Fruit fly (Drosophila melanogaster) whole organism, embryonic: ENCODE results near the gene Invadolysin.

Source experiments
- ATbp ChIP-seq: fragments of 200-800 bp; sonication (Bioruptor generic); optimal IDR thresholded peaks from 2 replicates; lab custom pipeline; 2017; ENCODE audit warnings: missing biosample characterization, mild to moderate bottlenecking, missing genetic modification characterization, missing genetic modification reagents
- Aef1 ChIP-seq: fragments of 200-800 bp; sonication (Bioruptor generic); IDR thresholded peaks from 3 replicates; pipeline ENCODE4 v1.3.6; 2022; ENCODE audit warnings: missing biosample characterization, missing genetic modification characterization
- CG10147 ChIP-seq: fragments of 200-800 bp; sonication (Bioruptor generic); optimal IDR thresholded peaks from 2 replicates; lab custom pipeline; 2019; ENCODE audit warnings: missing biosample characterization, mild to moderate bottlenecking, missing genetic modification characterization, moderate library complexity
- CG10565 ChIP-seq: fragments of 200-800 bp; sonication (Bioruptor generic); optimal IDR thresholded peaks from 3 replicates; lab custom pipeline; 2016; ENCODE audit warnings: missing biosample characterization, mild to moderate bottlenecking, missing genetic modification characterization
- CG10654 ChIP-seq: fragments of 200-800 bp; sonication (Bioruptor generic); optimal IDR thresholded peaks from 2 replicates; lab custom pipeline; 2016; ENCODE audit warnings: missing biosample characterization, missing genetic modification characterization
- CG10979 ChIP-seq: fragments of 200-800 bp; sonication (Bioruptor generic); optimal IDR thresholded peaks from 2 replicates; lab custom pipeline; 2018; ENCODE audit warnings: missing biosample characterization, mild to moderate bottlenecking, missing genetic modification characterization, moderate library complexity
- CG12391 ChIP-seq: fragments of 200-800 bp; sonication (Bioruptor generic); optimal IDR thresholded peaks from 3 replicates; lab custom pipeline; 2018; ENCODE audit warnings: missing biosample characterization, mild to moderate bottlenecking, missing genetic modification characterization, moderate library complexity
- CG14965 ChIP-seq: fragments of 200-800 bp; sonication (Bioruptor generic); optimal IDR thresholded peaks from 2 replicates; lab custom pipeline; 2016; ENCODE audit warnings: missing biosample characterization, missing genetic modification characterization, borderline replicate concordance
- CG15269 ChIP-seq: fragments of 200-800 bp; sonication (Bioruptor generic); optimal IDR thresholded peaks from 2 replicates; lab custom pipeline; 2018; ENCODE audit warnings: missing biosample characterization, mild to moderate bottlenecking, missing genetic modification characterization, moderate library complexity
- CG15479 ChIP-seq: fragments of 200-800 bp; sonication (Bioruptor generic); optimal IDR thresholded peaks from 3 replicates; lab custom pipeline; 2019; ENCODE audit warnings: missing biosample characterization, mild to moderate bottlenecking, missing genetic modification characterization, moderate library complexity
- CG17385 ChIP-seq: fragments of 200-800 bp; sonication (Bioruptor generic); optimal IDR thresholded peaks from 3 replicates; lab custom pipeline; 2018; ENCODE audit warnings: missing biosample characterization, mild to moderate bottlenecking, missing genetic modification characterization
- CG3847 ChIP-seq: fragments of 200-800 bp; sonication (Bioruptor generic); IDR thresholded peaks from 2 replicates; pipeline ENCODE4 v1.3.6; 2022; ENCODE audit warnings: missing biosample characterization, missing genetic modification characterization
- CG5953 ChIP-seq: fragments of 200-800 bp; sonication (Bioruptor generic); IDR thresholded peaks from 2 replicates; pipeline ENCODE4 v1.3.6; 2022; ENCODE audit warnings: missing biosample characterization, missing genetic modification characterization
- CG6813 ChIP-seq: fragments of 200-800 bp; sonication (Bioruptor generic); optimal IDR thresholded peaks from 2 replicates; lab custom pipeline; 2017; ENCODE audit warnings: missing biosample characterization, missing genetic modification characterization, mild to moderate bottlenecking, moderate library complexity, missing genetic modification reagents
- CG7839 ChIP-seq: fragments of 200-800 bp; sonication (Bioruptor generic); optimal IDR thresholded peaks from 3 replicates; lab custom pipeline; 2018; ENCODE audit warnings: missing biosample characterization, mild to moderate bottlenecking, missing genetic modification characterization, moderate library complexity
- CG9727 ChIP-seq: fragments of 200-800 bp; sonication (Bioruptor generic); optimal IDR thresholded peaks from 3 replicates; lab custom pipeline; 2017; ENCODE audit warnings: missing biosample characterization, mild to moderate bottlenecking, missing genetic modification characterization
- Deaf1 ChIP-seq: fragments of 200-800 bp; optimal IDR thresholded peaks from 3 replicates; lab custom pipeline; 2019; ENCODE audit warnings: missing biosample characterization, mild to moderate bottlenecking, missing genetic modification characterization, moderate library complexity
- Dp ChIP-seq: fragments of 200-800 bp; sonication (Bioruptor generic); optimal IDR thresholded peaks from 2 replicates; lab custom pipeline; 2018; ENCODE audit warnings: missing biosample characterization, mild to moderate bottlenecking, missing genetic modification characterization, moderate library complexity
- Drgx ChIP-seq: fragments of 200-800 bp; sonication (Bioruptor generic); IDR thresholded peaks from 2 replicates; pipeline ENCODE4 v1.3.6; 2022; ENCODE audit warnings: missing biosample characterization, missing genetic modification characterization
- HHEX ChIP-seq: fragments of 200-800 bp; sonication (Bioruptor generic); optimal IDR thresholded peaks from 3 replicates; lab custom pipeline; 2017; ENCODE audit warnings: missing biosample characterization, mild to moderate bottlenecking, missing genetic modification characterization, missing genetic modification reagents
- HLH4C ChIP-seq: fragments of 200-800 bp; sonication (Bioruptor generic); IDR thresholded peaks from 3 replicates; pipeline ENCODE4 v1.3.6; 2022; ENCODE audit warnings: missing biosample characterization, missing genetic modification characterization; ENCODE audit not compliant: partially characterized antibody
- HmgD ChIP-seq: fragments of 200-800 bp; sonication (Bioruptor generic); optimal IDR thresholded peaks from 3 replicates; lab custom pipeline; 2016; ENCODE audit warnings: missing biosample characterization, missing genetic modification characterization
- Lpt ChIP-seq: fragments of >200 bp; optimal IDR thresholded peaks from 2 replicates; lab custom pipeline; 2018; ENCODE audit warnings: missing biosample characterization, missing genetic modification characterization
- Opbp ChIP-seq: fragments of 200-800 bp; sonication (Bioruptor generic); IDR thresholded peaks from 3 replicates; pipeline ENCODE4 v1.3.6; 2022; ENCODE audit warnings: missing biosample characterization, missing genetic modification characterization; ENCODE audit not compliant: partially characterized antibody
- PHDP ChIP-seq: fragments of 200-800 bp; sonication (Bioruptor generic); optimal IDR thresholded peaks from 3 replicates; lab custom pipeline; 2018; ENCODE audit warnings: missing biosample characterization, mild to moderate bottlenecking, missing genetic modification characterization, moderate library complexity
- TFAM ChIP-seq: fragments of 200-800 bp; sonication (Bioruptor generic); optimal IDR thresholded peaks from 2 replicates; lab custom pipeline; 2017; ENCODE audit warnings: missing biosample characterization, missing genetic modification characterization, inconsistent platforms
- chinmo ChIP-seq: fragments of 200-800 bp; sonication (Bioruptor generic); IDR thresholded peaks from 4 replicates; pipeline ENCODE4 v1.3.6; 2022; ENCODE audit warnings: missing biosample characterization, missing genetic modification characterization; ENCODE audit not compliant: partially characterized antibody
- dmrt11E ChIP-seq: fragments of 200-800 bp; sonication (Bioruptor generic); optimal IDR thresholded peaks from 3 replicates; lab custom pipeline; 2018; ENCODE audit warnings: missing biosample characterization, mild to moderate bottlenecking, missing genetic modification characterization, moderate library complexity
- gem ChIP-seq: fragments of 200-800 bp; sonication (Bioruptor generic); optimal IDR thresholded peaks from 2 replicates; lab custom pipeline; 2019; ENCODE audit warnings: missing biosample characterization, mild to moderate bottlenecking, missing genetic modification characterization, moderate library complexity
- gsb-n ChIP-seq: fragments of 200-800 bp; sonication (Bioruptor generic); optimal IDR thresholded peaks from 3 replicates; lab custom pipeline; 2018; ENCODE audit warnings: missing biosample characterization, mild to moderate bottlenecking, missing genetic modification characterization
- h ChIP-seq: fragments of >200 bp; optimal IDR thresholded peaks from 2 replicates; lab custom pipeline; 2017
- hb ChIP-seq: fragments of 200-800 bp; sonication (Bioruptor generic); IDR thresholded peaks from 3 replicates; pipeline ENCODE4 v1.3.6; 2022; ENCODE audit warnings: missing biosample characterization, missing genetic modification characterization; ENCODE audit not compliant: partially characterized antibody
- hbn ChIP-seq: fragments of 200-800 bp; sonication (Bioruptor generic); IDR thresholded peaks from 2 replicates; pipeline ENCODE4 v1.3.6; 2022; ENCODE audit warnings: missing biosample characterization, missing genetic modification characterization; ENCODE audit not compliant: partially characterized antibody
- ind ChIP-seq: fragments of 200-800 bp; sonication (Bioruptor generic); optimal IDR thresholded peaks from 3 replicates; lab custom pipeline; 2016; ENCODE audit warnings: missing biosample characterization, missing genetic modification characterization
- insv ChIP-seq, 2 experiments: fragments of 200-800 bp; sonication (Bioruptor generic); optimal IDR thresholded peaks; 3 replicates each; lab custom pipeline; 2016 to 2018; ENCODE audit warnings: missing biosample characterization in 2 of 2, missing genetic modification characterization in 2 of 2
- inv ChIP-seq: fragments of 200-800 bp; sonication (Bioruptor generic); IDR thresholded peaks from 2 replicates; pipeline ENCODE4 v1.3.6; 2022; ENCODE audit warnings: missing biosample characterization, missing genetic modification characterization; ENCODE audit not compliant: partially characterized antibody
- nmo ChIP-seq: fragments of 200-800 bp; sonication (Bioruptor generic); optimal IDR thresholded peaks from 2 replicates; lab custom pipeline; 2018; ENCODE audit warnings: missing biosample characterization, mild to moderate bottlenecking, missing genetic modification characterization, moderate library complexity
- otp ChIP-seq: fragments of 200-800 bp; sonication (Bioruptor generic); IDR thresholded peaks from 3 replicates; pipeline ENCODE4, ENCODE4 v1.3.6; 2022; ENCODE audit warnings: missing biosample characterization, missing genetic modification characterization
- pros ChIP-seq: fragments of 200-800 bp; sonication (Bioruptor generic); optimal IDR thresholded peaks from 3 replicates; lab custom pipeline; 2019; ENCODE audit warnings: missing biosample characterization, mild to moderate bottlenecking, missing genetic modification characterization, moderate library complexity
- psq ChIP-seq: fragments of 200-800 bp; sonication (Bioruptor generic); optimal IDR thresholded peaks from 2 replicates; lab custom pipeline; 2017; ENCODE audit warnings: missing biosample characterization, missing genetic modification characterization
- pzg ChIP-seq: fragments of 200-800 bp; sonication (Bioruptor generic); optimal IDR thresholded peaks from 3 replicates; lab custom pipeline; 2018; ENCODE audit warnings: missing biosample characterization, mild to moderate bottlenecking, missing genetic modification characterization, moderate library complexity
- row ChIP-seq: fragments of 200-800 bp; sonication (Bioruptor generic); IDR thresholded peaks from 3 replicates; pipeline ENCODE4 v1.3.6; 2022; ENCODE audit warnings: missing biosample characterization, missing genetic modification characterization
- run ChIP-seq: fragments of 200-800 bp; sonication (Bioruptor generic); optimal IDR thresholded peaks from 3 replicates; lab custom pipeline; 2018; ENCODE audit warnings: missing biosample characterization, mild to moderate bottlenecking, missing genetic modification characterization
- sna ChIP-seq: fragments of 200-800 bp; sonication (Bioruptor generic); IDR thresholded peaks from 2 replicates; pipeline ENCODE4 v1.3.6; 2022; ENCODE audit warnings: missing biosample characterization, missing genetic modification characterization; ENCODE audit not compliant: partially characterized antibody
- tll ChIP-seq, 2 experiments: fragments of 200-800 bp in 1 of 2; fragments of >200 bp in 1 of 2; sonication (Bioruptor generic) in 1 of 2; optimal IDR thresholded peaks; 2 replicates each; lab custom pipeline; 2017 to 2019; ENCODE audit warnings: missing biosample characterization in 2 of 2, missing genetic modification characterization in 2 of 2, mild to moderate bottlenecking in 1 of 2, moderate library complexity in 1 of 2
- vvl ChIP-seq: fragments of 200-800 bp; sonication (Bioruptor generic); IDR thresholded peaks from 2 replicates; pipeline ENCODE4 v1.3.6; 2022; ENCODE audit warnings: missing biosample characterization, missing genetic modification characterization
- zen ChIP-seq: fragments of 200-800 bp; sonication (Bioruptor generic); optimal IDR thresholded peaks from 3 replicates; lab custom pipeline; 2018; ENCODE audit warnings: missing biosample characterization, mild to moderate bottlenecking, missing genetic modification characterization, moderate library complexity
- zen2 ChIP-seq: fragments of 200-800 bp; sonication (Bioruptor generic); IDR thresholded peaks from 3 replicates; pipeline ENCODE4 v1.3.6; 2022; ENCODE audit warnings: missing biosample characterization, missing genetic modification characterization; ENCODE audit not compliant: partially characterized antibody

The Invadolysin gene

dm6 chr3R:10109938-10110337, 34.5 kb upstream of the Invadolysin start, which contains the start of gene Fmr1 (continued):
- peak; percentile 70 for TF ChIP-seq row (GFP tag; lab: Robert Waterston, UW)
- no peak; the same call in 1 of the 2 replicates for TF ChIP-seq inv (GFP tag; lab: Robert Waterston, UW)
- TF ChIP-seq run (tag; lab: Kevin White, UChicago): no peak
- peak; percentile 15; the same call in 1 of the 3 replicates for TF ChIP-seq Opbp
- peak; percentile 35 for TF ChIP-seq dmrt11E
- peak; percentile 12 for TF ChIP-seq ATbp (GFP tag; lab: Kevin White, UChicago)
- no peak for TF ChIP-seq Drgx (GFP tag; lab: Robert Waterston, UW)
- no peak for TF ChIP-seq vvl (GFP tag; lab: Robert Waterston, UW)
- TF ChIP-seq CG15269: peak; percentile 45
- peak; percentile 88 for TF ChIP-seq CG3847 (GFP tag; lab: Robert Waterston, UW)
- TF ChIP-seq otp (GFP tag; lab: Robert Waterston, UW): no peak
- TF ChIP-seq HLH4C (GFP tag; lab: Robert Waterston, UW): no peak
- peak; percentile 97 for TF ChIP-seq psq (GFP tag; lab: Kevin White, UChicago)
- TF ChIP-seq CG17385 (GFP tag; lab: Kevin White, UChicago): no peak
- peak; percentile 55 for TF ChIP-seq Aef1 (GFP tag; lab: Robert Waterston, UW)
- TF ChIP-seq CG14965: no peak
- TF ChIP-seq nmo (GFP tag; lab: Kevin White, UChicago): peak; percentile 77
- TF ChIP-seq PHDP (tag; lab: Kevin White, UChicago): peak; percentile 40
- TF ChIP-seq CG5953: no peak
- TF ChIP-seq pzg: peak; percentile 92
- TF ChIP-seq HHEX (GFP tag; lab: Kevin White, UChicago): no peak
- TF ChIP-seq hbn (GFP tag; lab: Robert Waterston, UW): no peak
- peak; percentile 99 for TF ChIP-seq Dp (GFP tag; lab: Kevin White, UChicago)
- peak; percentile 54 for TF ChIP-seq HmgD (GFP tag; lab: Kevin White, UChicago)
- no peak for TF ChIP-seq CG6813 (GFP tag; lab: Kevin White, UChicago)
- peak; percentile 51 for TF ChIP-seq gem (tag; lab: Kevin White, UChicago)
- no peak for TF ChIP-seq sna (GFP tag; lab: Robert Waterston, UW)
- TF ChIP-seq TFAM (GFP tag; lab: Kevin White, UChicago): no peak
- TF ChIP-seq CG7839 (tag; lab: Kevin White, UChicago): peak; percentile 16
- TF ChIP-seq CG9727 (GFP tag; lab: Kevin White, UChicago): peak; percentile 17
- TF ChIP-seq h (lab: Kevin White, UChicago): no peak
- TF ChIP-seq, all 482 proteins: peak for 232

DNA sequence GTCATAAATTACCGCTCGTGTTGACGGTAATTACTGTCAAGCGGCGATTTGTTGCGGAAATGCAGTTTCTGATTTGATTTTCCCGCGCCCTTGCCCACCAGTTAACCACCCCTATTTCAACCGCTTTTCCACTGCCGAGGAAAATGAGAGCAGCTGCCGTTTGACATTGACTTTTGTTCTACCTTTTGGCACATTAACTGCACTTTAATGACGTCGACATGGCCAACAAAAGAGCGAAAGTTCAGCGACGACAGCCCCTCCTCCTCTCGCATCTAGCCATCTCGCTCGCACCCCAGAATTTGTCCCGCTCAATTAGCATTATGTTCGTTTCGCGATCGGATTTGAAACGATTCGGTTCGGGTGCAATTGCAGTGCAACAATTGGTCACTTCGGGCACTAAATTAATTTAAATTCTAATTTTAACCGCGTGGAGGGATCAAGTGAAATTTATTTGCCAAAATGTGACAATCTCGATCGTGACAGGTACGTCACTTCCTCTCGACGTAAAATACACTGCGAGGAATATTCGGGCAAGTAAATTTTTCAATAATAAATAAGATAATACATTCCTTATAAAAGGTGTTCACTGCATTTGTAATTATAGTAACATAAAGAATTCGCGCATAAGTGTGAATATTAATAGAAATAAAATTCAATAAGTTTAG, 33.2 kb upstream of the Invadolysin start:
- TF ChIP-seq CG12391 (tag; lab: Kevin White, UChicago) (peak; percentile 7), Deaf1 (tag; lab: Kevin White, UChicago) (peak; percentile 24), ind (GFP tag; lab: Kevin White, UChicago) (no peak), hb (GFP tag; lab: Robert Waterston, UW) (0 out of 3 replicates have a peak, but pooled peaks have one; percentile 34), gsb-n (tag; lab: Kevin White, UChicago) (peak; percentile 68), pros (GFP tag; lab: Kevin White, UChicago) (peak; percentile 7), zen (tag; lab: Kevin White, UChicago) (peak; percentile 52), CG10654 (no peak), CG10979 (tag; lab: Kevin White, UChicago) (no peak), tll (GFP tag; optimal IDR thresholded peaks at IDR 0.05; lab: Kevin White, UChicago) (peak in 1 of 2 experiments; percentile 73), CG15479 (GFP tag; lab: Kevin White, UChicago) (peak; percentile 58), Lpt (GFP tag; lab: Kevin White, UChicago) (no peak), CG10565 (GFP tag; lab: Kevin White, UChicago) (no peak), zen2 (GFP tag; lab: Robert Waterston, UW) (0 out of 3 replicates have a peak, but pooled peaks have one; percentile 6), insv (GFP tag; optimal IDR thresholded peaks at IDR 0.05; lab: Kevin White, UChicago) (peak in 1 of 2 experiments; percentile 46), chinmo (GFP tag; lab: Robert Waterston, UW) (0 out of 4 replicates have a peak, but pooled peaks have one; percentile 8), CG10147 (GFP tag; lab: Kevin White, UChicago) (no peak)
